Worm (Caenorhabditis elegans) whole organism, early embryonic: Measurements from ENCODE around the gene C17B7.15.

ENCODE experiments used
- B0310.2 ChIP-seq: sonication (generic microtip); optimal IDR thresholded peaks from 2 replicates; lab custom pipeline; 2016; ENCODE audit warnings: mild to moderate bottlenecking, missing genetic modification characterization, missing compliant biosample characterization
- F13C5.2 ChIP-seq: sonication (generic microtip); optimal IDR thresholded peaks from 2 replicates; lab custom pipeline; 2017; ENCODE audit warnings: mild to moderate bottlenecking, missing genetic modification characterization, inconsistent platforms, missing compliant biosample characterization
- aly-1 ChIP-seq: sonication (generic microtip); optimal IDR thresholded peaks from 2 replicates; lab custom pipeline; 2016; ENCODE audit warnings: missing genetic modification characterization, missing compliant biosample characterization
- ama-1 ChIP-seq: fragments of 150-350 bp; optimal IDR thresholded peaks from 2 replicates; lab custom pipeline; 2014
- ceh-13 ChIP-seq: fragments of 200-800 bp; sonication (Bioruptor generic); optimal IDR thresholded peaks from 2 replicates; lab custom pipeline; 2018; ENCODE audit warnings: mild to moderate bottlenecking, missing genetic modification characterization, missing compliant biosample characterization
- ceh-36 ChIP-seq: sonication (generic microtip); optimal IDR thresholded peaks from 2 replicates; lab custom pipeline; 2016; ENCODE audit warnings: missing genetic modification characterization, inconsistent platforms, missing compliant biosample characterization
- ets-7 ChIP-seq: sonication (generic microtip); optimal IDR thresholded peaks from 2 replicates; lab custom pipeline; 2016; ENCODE audit warnings: missing genotype, missing genetic modification characterization, missing compliant biosample characterization
- flt-1 ChIP-seq: fragments of 200-800 bp; sonication (Bioruptor generic); IDR thresholded peaks from 2 replicates; pipeline ENCODE4 v1.3.6; 2022; ENCODE audit warnings: missing genetic modification characterization, missing compliant biosample characterization
- hmbx-1 ChIP-seq: sonication (generic microtip); optimal IDR thresholded peaks from 2 replicates; lab custom pipeline; 2016; ENCODE audit warnings: mild to moderate bottlenecking, missing genetic modification characterization, missing compliant biosample characterization
- hmg-4 ChIP-seq: fragments of 200-800 bp; sonication (Bioruptor generic); optimal IDR thresholded peaks from 2 replicates; lab custom pipeline; 2018; ENCODE audit warnings: mild to moderate bottlenecking, missing genetic modification characterization, missing compliant biosample characterization
- hnd-1 ChIP-seq: sonication (generic microtip); optimal IDR thresholded peaks from 2 replicates; lab custom pipeline; 2016; ENCODE audit warnings: missing genetic modification characterization, missing compliant biosample characterization
- pes-1 ChIP-seq: fragments of 200-800 bp; sonication (Bioruptor generic); IDR thresholded peaks from 2 replicates; pipeline ENCODE4 v1.3.6; 2022; ENCODE audit warnings: missing genetic modification reagents, missing genetic modification characterization, missing compliant biosample characterization
- scrt-1 ChIP-seq: fragments of 200-800 bp; sonication (Bioruptor generic); IDR thresholded peaks from 2 replicates; pipeline ENCODE4 v1.3.6; 2022; ENCODE audit warnings: missing genetic modification characterization, missing compliant biosample characterization
- sea-1 ChIP-seq: fragments of 200-800 bp; sonication (Bioruptor generic); conservative IDR thresholded peaks from 2 replicates; pipeline ENCODE4 v1.3.6; 2022; ENCODE audit warnings: missing genetic modification characterization, missing compliant biosample characterization
- tbx-11 ChIP-seq: fragments of 200-800 bp; sonication (Bioruptor generic); IDR thresholded peaks from 2 replicates; pipeline ENCODE4 v1.3.6; 2022; ENCODE audit warnings: missing genetic modification characterization, missing compliant biosample characterization
- tbx-37 ChIP-seq: fragments of 200-800 bp; sonication (Bioruptor generic); conservative IDR thresholded peaks from 2 replicates; pipeline ENCODE4 v1.3.6; 2022; ENCODE audit warnings: missing genetic modification reagents, missing genetic modification characterization, missing compliant biosample characterization
- tra-4 ChIP-seq: sonication (generic microtip); optimal IDR thresholded peaks from 2 replicates; lab custom pipeline; 2017; ENCODE audit warnings: missing genetic modification characterization, missing compliant biosample characterization

Gene C17B7.15

ce11 chrV:3349877-3350276, at the start of gene C17B7.15:
Gene C17B7.15 (plus strand): TSS chrV:3350177.
- TF ChIP-seq ceh-36: no peak
- no peak for TF ChIP-seq aly-1 (tag; lab: Kevin White, UChicago)
- TF ChIP-seq scrt-1 (GFP tag; lab: Robert Waterston, UW): no peak
- TF ChIP-seq ets-7: no peak
- TF ChIP-seq hnd-1 (tag; lab: Kevin White, UChicago): no peak
- no peak for TF ChIP-seq B0310.2 (tag; lab: Kevin White, UChicago)
- no peak for TF ChIP-seq F13C5.2 (tag; lab: Kevin White, UChicago)
- TF ChIP-seq ceh-13: no peak
- TF ChIP-seq pes-1 (GFP tag; lab: Robert Waterston, UW): no peak
- TF ChIP-seq hmg-4 (GFP tag; lab: Kevin White, UChicago): no peak
- TF ChIP-seq ama-1 (lab: Kevin White, UChicago): no peak
- TF ChIP-seq tbx-11 (GFP tag; lab: Robert Waterston, UW): no peak
- TF ChIP-seq flt-1: no peak
- no peak for TF ChIP-seq tbx-37 (GFP tag; lab: Robert Waterston, UW)
- no peak for TF ChIP-seq tra-4 (tag; lab: Kevin White, UChicago)
- TF ChIP-seq hmbx-1 (tag; lab: Kevin White, UChicago): no peak
- TF ChIP-seq sea-1 (GFP tag; lab: Robert Waterston, UW): no peak

ce11 chrV:3301898-3302297, 48.1 kb upstream of the C17B7.15 start, which contains the start of gene srbc-1:
Gene srbc-1 (minus strand): TSS chrV:3301998.
- TF ChIP-seq sea-1 (GFP tag; lab: Robert Waterston, UW): no peak
- no peak for TF ChIP-seq ama-1 (lab: Kevin White, UChicago)
- no peak for TF ChIP-seq ets-7
- TF ChIP-seq aly-1 (tag; lab: Kevin White, UChicago): no peak
- no peak for TF ChIP-seq B0310.2 (tag; lab: Kevin White, UChicago)
- no peak for TF ChIP-seq hmbx-1 (tag; lab: Kevin White, UChicago)
- TF ChIP-seq flt-1: no peak

ce11 chrV:3308169-3308568, 41.8 kb upstream of the C17B7.15 start, which contains the start of gene srbc-3:
Gene srbc-3 (plus strand): TSS chrV:3308469.
- TF ChIP-seq tra-4 (tag; lab: Kevin White, UChicago) (no peak), sea-1 (GFP tag; lab: Robert Waterston, UW) (no peak), flt-1 (no peak), ama-1 (lab: Kevin White, UChicago) (no peak), hmg-4 (GFP tag; lab: Kevin White, UChicago) (no peak), tbx-37 (GFP tag; lab: Robert Waterston, UW) (no peak), aly-1 (tag; lab: Kevin White, UChicago) (no peak), hmbx-1 (tag; lab: Kevin White, UChicago) (no peak)

ce11 chrV:3312067-3312666, 37.8 kb upstream of the C17B7.15 start, which contains the start of gene arrd-18:
Gene arrd-18 (minus strand): TSS chrV:3312117.
- TF ChIP-seq tbx-37 (GFP tag; lab: Robert Waterston, UW): no peak
- no peak for TF ChIP-seq B0310.2 (tag; lab: Kevin White, UChicago)
- TF ChIP-seq tbx-11 (GFP tag; lab: Robert Waterston, UW): no peak
- no peak for TF ChIP-seq ceh-13
- no peak for TF ChIP-seq tra-4 (tag; lab: Kevin White, UChicago)
- TF ChIP-seq ets-7: no peak
- no peak for TF ChIP-seq pes-1 (GFP tag; lab: Robert Waterston, UW)

- TF ChIP-seq tra-4 (tag; lab: Kevin White, UChicago): no peak
- TF ChIP-seq flt-1: no peak
- TF ChIP-seq F13C5.2 (tag; lab: Kevin White, UChicago): no peak
- TF ChIP-seq hmg-4 (GFP tag; lab: Kevin White, UChicago): no peak
- TF ChIP-seq hmbx-1 (tag; lab: Kevin White, UChicago): no peak
- no peak for TF ChIP-seq hnd-1 (tag; lab: Kevin White, UChicago)
- no peak for TF ChIP-seq B0310.2 (tag; lab: Kevin White, UChicago)
- TF ChIP-seq ceh-13: no peak
- TF ChIP-seq tbx-37 (GFP tag; lab: Robert Waterston, UW): no peak
- TF ChIP-seq aly-1 (tag; lab: Kevin White, UChicago): no peak
- TF ChIP-seq pes-1 (GFP tag; lab: Robert Waterston, UW): no peak
- no peak for TF ChIP-seq scrt-1 (GFP tag; lab: Robert Waterston, UW)
- no peak for TF ChIP-seq ceh-36
- TF ChIP-seq ama-1 (lab: Kevin White, UChicago): no peak
- TF ChIP-seq ets-7: no peak
Observed at ce11 chrV:3315308-3315707, 34.7 kb upstream of the C17B7.15 start, which contains the start of gene arrd-19. Gene arrd-19 (minus strand): TSS chrV:3315516.

- TF ChIP-seq ets-7 (no peak), aly-1 (tag; lab: Kevin White, UChicago) (no peak), tra-4 (tag; lab: Kevin White, UChicago) (no peak), ceh-13 (no peak), B0310.2 (tag; lab: Kevin White, UChicago) (no peak), scrt-1 (GFP tag; lab: Robert Waterston, UW) (no peak)
Observed at ce11 chrV:3316108-3316507, 33.9 kb upstream of the C17B7.15 start, which contains the start of gene F35F10.1. Gene F35F10.1 (plus strand): TSS chrV:3316307.

ce11 chrV:3318975-3319374, 31.0 kb upstream of the C17B7.15 start, which contains the start of gene F35F10.13:
Gene F35F10.13 (minus strand): TSS chrV:3319075.
- TF ChIP-seq sea-1 (GFP tag; lab: Robert Waterston, UW): no peak
- no peak for TF ChIP-seq ceh-36
- TF ChIP-seq F13C5.2 (tag; lab: Kevin White, UChicago): no peak
- TF ChIP-seq tra-4 (tag; lab: Kevin White, UChicago): no peak
- TF ChIP-seq flt-1: no peak
- no peak for TF ChIP-seq aly-1 (tag; lab: Kevin White, UChicago)
- TF ChIP-seq ceh-13: no peak
- no peak for TF ChIP-seq ama-1 (lab: Kevin White, UChicago)
- TF ChIP-seq tbx-37 (GFP tag; lab: Robert Waterston, UW): no peak
- TF ChIP-seq hnd-1 (tag; lab: Kevin White, UChicago): no peak
- no peak for TF ChIP-seq scrt-1 (GFP tag; lab: Robert Waterston, UW)
- TF ChIP-seq hmg-4 (GFP tag; lab: Kevin White, UChicago): no peak
- TF ChIP-seq pes-1 (GFP tag; lab: Robert Waterston, UW): no peak
- no peak for TF ChIP-seq hmbx-1 (tag; lab: Kevin White, UChicago)
- TF ChIP-seq ets-7: no peak
- TF ChIP-seq B0310.2 (tag; lab: Kevin White, UChicago): no peak
- TF ChIP-seq tbx-11 (GFP tag; lab: Robert Waterston, UW): no peak
